Fruit fly (Drosophila melanogaster): ENCODE data around the gene CG11381.
A peak's percentile ranks its signal among the peaks of the same experiment; 100 is the strongest.

CG11381 gene

dm6 chrX:1215000-1215399 is 11.4 kb downstream of the CG11381 start, which contains the start of gene CG11398 (continued):
- TF ChIP-seq twi (tag; optimal IDR thresholded peaks at IDR 0.05): no peak
- TF ChIP-seq CG16779 (GFP tag; IDR thresholded peaks at IDR 0.05): no peak
- no peak for TF ChIP-seq CG9215 (GFP tag; IDR thresholded peaks at IDR 0.05)
- no peak for TF ChIP-seq Dfd (GFP tag; optimal IDR thresholded peaks at IDR 0.05)
- TF ChIP-seq CG4404 (GFP tag; IDR thresholded peaks at IDR 0.05): no peak
- TF ChIP-seq Atf3 (GFP tag; optimal IDR thresholded peaks at IDR 0.05): no peak
- peak; percentile 85 for TF ChIP-seq CG6791 (GFP tag; IDR thresholded peaks at IDR 0.05; ENCODE audit: partially characterized antibody)
- TF ChIP-seq Antp (GFP tag; optimal IDR thresholded peaks at IDR 0.05): no peak
- no peak for TF ChIP-seq en (GFP tag; optimal IDR thresholded peaks at IDR 0.05)
- no peak for TF ChIP-seq pan (optimal IDR thresholded peaks at IDR 0.05)
- TF ChIP-seq pan (GFP tag; optimal IDR thresholded peaks at IDR 0.05 in 1 of 2, IDR thresholded peaks at IDR 0.05 in 1 of 2): no peak
- TF ChIP-seq mld (GFP tag; IDR thresholded peaks at IDR 0.05; ENCODE audit: partially characterized antibody): 0 out of 3 replicates have a peak, but pooled peaks have one; percentile 33
- TF ChIP-seq Deaf1 (tag; optimal IDR thresholded peaks at IDR 0.05): no peak
- no peak for TF ChIP-seq CG15696 (tag; optimal IDR thresholded peaks at IDR 0.05)
- TF ChIP-seq CG8478 (optimal IDR thresholded peaks at IDR 0.05): no peak
- TF ChIP-seq tna (GFP tag; IDR thresholded peaks at IDR 0.05; ENCODE audit: partially characterized antibody): peak; percentile 48
- no peak for TF ChIP-seq cas (GFP tag; IDR thresholded peaks at IDR 0.05)
- peak; percentile 80 for TF ChIP-seq Scr (GFP tag; IDR thresholded peaks at IDR 0.05; ENCODE audit: partially characterized antibody)
- TF ChIP-seq CG33213 (GFP tag; optimal IDR thresholded peaks at IDR 0.05): peak; percentile 55
- TF ChIP-seq Xrp1 (GFP tag; IDR thresholded peaks at IDR 0.05): no peak
- no peak for TF ChIP-seq CG32767 (GFP tag; IDR thresholded peaks at IDR 0.05)
- TF ChIP-seq CG12071 (GFP tag; optimal IDR thresholded peaks at IDR 0.05): no peak
- peak; percentile 55 for TF ChIP-seq HmgZ (tag; optimal IDR thresholded peaks at IDR 0.05)
- TF ChIP-seq Vsx1 (GFP tag; optimal IDR thresholded peaks at IDR 0.05): no peak
- TF ChIP-seq CG1529 (GFP tag; optimal IDR thresholded peaks at IDR 0.05): no peak
- no peak for TF ChIP-seq jumu (GFP tag; optimal IDR thresholded peaks at IDR 0.05)
- TF ChIP-seq Med (GFP tag): peak; percentile 71
- peak; percentile 2 for TF ChIP-seq CG7928 (GFP tag; optimal IDR thresholded peaks at IDR 0.05)
- TF ChIP-seq CG3163 (GFP tag; optimal IDR thresholded peaks at IDR 0.05): no peak
- TF ChIP-seq CG8924 (tag; optimal IDR thresholded peaks at IDR 0.05): peak; percentile 10
- TF ChIP-seq Tbp (GFP tag; optimal IDR thresholded peaks at IDR 0.05): no peak
- TF ChIP-seq GATAe (GFP tag; conservative IDR thresholded peaks at IDR 0.05): no peak
- TF ChIP-seq Fer3 (tag; optimal IDR thresholded peaks at IDR 0.05): no peak
- no peak for TF ChIP-seq grau (tag; optimal IDR thresholded peaks at IDR 0.05)
- TF ChIP-seq tin (GFP tag; optimal IDR thresholded peaks at IDR 0.05): no peak
- no peak for TF ChIP-seq CG31388 (GFP tag; optimal IDR thresholded peaks at IDR 0.05)
- no peak for TF ChIP-seq insv (GFP tag; optimal IDR thresholded peaks at IDR 0.05)
- peak; percentile 83 for TF ChIP-seq CG1603 (tag; optimal IDR thresholded peaks at IDR 0.05)
- TF ChIP-seq gfzf (GFP tag; optimal IDR thresholded peaks at IDR 0.05): peak; percentile 92
- peak; percentile 81 for TF ChIP-seq pzg (GFP tag; optimal IDR thresholded peaks at IDR 0.05)
- TF ChIP-seq CG2120 (GFP tag; optimal IDR thresholded peaks at IDR 0.05): no peak
- no peak for TF ChIP-seq maf-S (GFP tag; optimal IDR thresholded peaks at IDR 0.05)
- no peak for TF ChIP-seq ro (GFP tag; IDR thresholded peaks at IDR 0.05)
- TF ChIP-seq Atf6 (GFP tag; IDR thresholded peaks at IDR 0.05): no peak
- no peak for TF ChIP-seq eyg (GFP tag; optimal IDR thresholded peaks at IDR 0.05)
- no peak for TF ChIP-seq dmrt99B (tag; optimal IDR thresholded peaks at IDR 0.05)
- TF ChIP-seq z (GFP tag; IDR thresholded peaks at IDR 0.05): no peak
- no peak for TF ChIP-seq aop (GFP tag; IDR thresholded peaks at IDR 0.05)
- TF ChIP-seq wdn (GFP tag; IDR thresholded peaks at IDR 0.05): no peak
- peak; percentile 88 for TF ChIP-seq CG2116 (GFP tag; optimal IDR thresholded peaks at IDR 0.05)
- no peak for TF ChIP-seq CHES-1-like (GFP tag; optimal IDR thresholded peaks at IDR 0.05)
- no peak for TF ChIP-seq unpg (GFP tag; optimal IDR thresholded peaks at IDR 0.05)
- no peak for TF ChIP-seq CG3838 (GFP tag; optimal IDR thresholded peaks at IDR 0.05)
